Fruit fly (Drosophila melanogaster) whole organism, embryonic: ENCODE results near the gene CG31431.

ENCODE experiments used
- Antp ChIP-seq: fragments of 200-800 bp; sonication (Bioruptor generic); optimal IDR thresholded peaks from 3 replicates; lab custom pipeline; 2016; ENCODE audit warnings: missing biosample characterization, missing genetic modification characterization
- CG10366 ChIP-seq: fragments of 200-800 bp; sonication (Bioruptor generic); IDR thresholded peaks from 2 replicates; pipeline ENCODE4 v1.3.6; 2022; ENCODE audit warnings: missing biosample characterization, missing genetic modification characterization
- CG13424 ChIP-seq: fragments of 200-800 bp; sonication (Bioruptor generic); optimal IDR thresholded peaks from 2 replicates; lab custom pipeline; 2019; ENCODE audit warnings: missing biosample characterization, mild to moderate bottlenecking, missing genetic modification characterization, moderate library complexity
- CG15479 ChIP-seq: fragments of 200-800 bp; sonication (Bioruptor generic); optimal IDR thresholded peaks from 3 replicates; lab custom pipeline; 2019; ENCODE audit warnings: missing biosample characterization, mild to moderate bottlenecking, missing genetic modification characterization, moderate library complexity
- CG1603 ChIP-seq: fragments of 200-800 bp; sonication (Bioruptor generic); optimal IDR thresholded peaks from 2 replicates; lab custom pipeline; 2019; ENCODE audit warnings: missing biosample characterization, mild to moderate bottlenecking, missing genetic modification characterization, moderate library complexity
- CG17802 ChIP-seq: fragments of 200-800 bp; sonication (Bioruptor generic); optimal IDR thresholded peaks from 2 replicates; lab custom pipeline; 2018; ENCODE audit warnings: missing biosample characterization, mild to moderate bottlenecking, missing genetic modification characterization, moderate library complexity
- CG2120 ChIP-seq: fragments of 200-800 bp; sonication (Bioruptor generic); optimal IDR thresholded peaks from 3 replicates; lab custom pipeline; 2016; ENCODE audit warnings: missing biosample characterization, missing genetic modification characterization
- CG2875 ChIP-seq: fragments of 200-800 bp; sonication (Bioruptor generic); optimal IDR thresholded peaks from 2 replicates; lab custom pipeline; 2017; ENCODE audit warnings: missing biosample characterization, mild to moderate bottlenecking, missing genetic modification characterization, missing genetic modification reagents
- CG30431 ChIP-seq: fragments of 200-800 bp; sonication (Bioruptor generic); optimal IDR thresholded peaks from 2 replicates; lab custom pipeline; 2017; ENCODE audit warnings: missing biosample characterization, missing genetic modification characterization
- CG3281 ChIP-seq: fragments of 200-800 bp; sonication (Bioruptor generic); optimal IDR thresholded peaks from 3 replicates; lab custom pipeline; 2017; ENCODE audit warnings: missing biosample characterization, mild to moderate bottlenecking, missing genetic modification characterization
- CG3407 ChIP-seq: fragments of 200-800 bp; sonication (Bioruptor generic); optimal IDR thresholded peaks from 2 replicates; lab custom pipeline; 2018; ENCODE audit warnings: missing biosample characterization, mild to moderate bottlenecking, missing genetic modification characterization
- CG34422 ChIP-seq: fragments of 200-800 bp; sonication (Bioruptor generic); IDR thresholded peaks from 3 replicates; pipeline ENCODE4 v1.3.6; 2022; ENCODE audit warnings: missing biosample characterization, missing genetic modification characterization
- CG3726 ChIP-seq: fragments of 200-800 bp; sonication (Bioruptor generic); IDR thresholded peaks from 3 replicates; pipeline ENCODE4, ENCODE4 v1.3.6; 2022; ENCODE audit warnings: missing biosample characterization, missing genetic modification characterization
- CG6813 ChIP-seq: fragments of 200-800 bp; sonication (Bioruptor generic); optimal IDR thresholded peaks from 2 replicates; lab custom pipeline; 2017; ENCODE audit warnings: missing biosample characterization, missing genetic modification characterization, mild to moderate bottlenecking, moderate library complexity, missing genetic modification reagents
- CG7839 ChIP-seq: fragments of 200-800 bp; sonication (Bioruptor generic); optimal IDR thresholded peaks from 3 replicates; lab custom pipeline; 2018; ENCODE audit warnings: missing biosample characterization, mild to moderate bottlenecking, missing genetic modification characterization, moderate library complexity
- CkIIα-i1 ChIP-seq: fragments of 200-800 bp; sonication (Bioruptor generic); IDR thresholded peaks from 2 replicates; pipeline ENCODE4 v1.3.6; 2022; ENCODE audit warnings: missing biosample characterization, missing genetic modification characterization
- D ChIP-seq, 2 experiments: fragments of 200-800 bp in 1 of 2; fragments of >200 bp in 1 of 2; sonication (Bioruptor generic) in 1 of 2; optimal IDR thresholded peaks; 2 replicates in 1 of 2; 3 replicates in 1 of 2; lab custom pipeline; 2017; ENCODE audit warnings: mild to moderate bottlenecking in 1 of 2, missing biosample characterization in 1 of 2, missing genetic modification characterization in 1 of 2, missing genetic modification reagents in 1 of 2
- Eip74EF ChIP-seq, 2 experiments: fragments of 200-800 bp in 1 of 2; fragments of >200 bp in 1 of 2; sonication (Bioruptor generic) in 1 of 2; optimal IDR thresholded peaks; 2 replicates each; lab custom pipeline; 2017 to 2019; ENCODE audit warnings: missing biosample characterization in 2 of 2, missing genetic modification characterization in 2 of 2, mild to moderate bottlenecking in 1 of 2, moderate library complexity in 1 of 2
- Fer2 ChIP-seq: fragments of 200-800 bp; sonication (Bioruptor generic); optimal IDR thresholded peaks from 2 replicates; lab custom pipeline; 2018; ENCODE audit warnings: missing biosample characterization, mild to moderate bottlenecking, missing genetic modification characterization, moderate library complexity
- Hr39 ChIP-seq: fragments of >200 bp; optimal IDR thresholded peaks from 2 replicates; lab custom pipeline; 2017
- MBD-R2 ChIP-seq: fragments of 200-800 bp; sonication (Bioruptor generic); IDR thresholded peaks from 2 replicates; pipeline ENCODE4 v1.3.6; 2022; ENCODE audit warnings: missing biosample characterization, missing genetic modification characterization
- Med ChIP-seq: fragments of 200-800 bp; sonication (Bioruptor generic); peaks from one replicate; lab custom pipeline; 2016; ENCODE audit warnings: missing biosample characterization, missing genetic modification characterization, mild to moderate bottlenecking, inconsistent platforms, moderate library complexity
- Mrtf ChIP-seq: fragments of 200-800 bp; sonication (Bioruptor generic); IDR thresholded peaks from 3 replicates; pipeline ENCODE4 v1.3.6; 2022; ENCODE audit warnings: missing biosample characterization, missing genetic modification characterization
- Rx ChIP-seq: fragments of 200-800 bp; sonication (Bioruptor generic); IDR thresholded peaks from 2 replicates; pipeline ENCODE4 v1.3.6; 2022; ENCODE audit warnings: missing biosample characterization, missing genetic modification characterization
- Sox100B ChIP-seq: fragments of 200-800 bp; sonication (Bioruptor generic); optimal IDR thresholded peaks from 3 replicates; lab custom pipeline; 2018; ENCODE audit warnings: missing biosample characterization, mild to moderate bottlenecking, missing genetic modification characterization
- az2 ChIP-seq: fragments of 200-800 bp; sonication (Bioruptor generic); optimal IDR thresholded peaks from 3 replicates; lab custom pipeline; 2016; ENCODE audit warnings: missing biosample characterization, missing genetic modification characterization
- bowl ChIP-seq: fragments of 200-800 bp; sonication (Bioruptor generic); IDR thresholded peaks from 2 replicates; pipeline ENCODE4 v1.3.6; 2022; ENCODE audit warnings: missing biosample characterization, missing genetic modification characterization
- eyg ChIP-seq: fragments of 200-800 bp; sonication (Bioruptor generic); optimal IDR thresholded peaks from 3 replicates; lab custom pipeline; 2016; ENCODE audit warnings: missing biosample characterization, missing genetic modification characterization
- fd96Cb ChIP-seq: fragments of 200-800 bp; sonication (Bioruptor generic); optimal IDR thresholded peaks from 2 replicates; lab custom pipeline; 2018; ENCODE audit warnings: missing biosample characterization, mild to moderate bottlenecking, missing genetic modification characterization, moderate library complexity
- grn ChIP-seq: fragments of 200-800 bp; sonication (Bioruptor generic); optimal IDR thresholded peaks from 3 replicates; lab custom pipeline; 2017; ENCODE audit warnings: missing biosample characterization, missing genetic modification characterization
- gsb ChIP-seq: fragments of 200-800 bp; sonication (Bioruptor generic); IDR thresholded peaks from 2 replicates; pipeline ENCODE4 v1.3.6; 2022; ENCODE audit warnings: missing biosample characterization, missing genetic modification characterization
- jing ChIP-seq: fragments of 200-800 bp; sonication (Bioruptor generic); optimal IDR thresholded peaks from 2 replicates; lab custom pipeline; 2018; ENCODE audit warnings: missing biosample characterization, mild to moderate bottlenecking, missing genetic modification characterization
- lola ChIP-seq, 3 experiments: fragments of >200 bp in 2 of 3; fragments of 200-800 bp in 1 of 3; sonication (Bioruptor generic) in 1 of 3; optimal IDR thresholded peaks; 2 replicates each; lab custom pipeline; 2017 to 2019; ENCODE audit warnings: missing biosample characterization in 3 of 3, missing genetic modification characterization in 3 of 3, mild to moderate bottlenecking in 1 of 3, moderate library complexity in 1 of 3
- p53 ChIP-seq: fragments of 200-800 bp; sonication (Bioruptor generic); optimal IDR thresholded peaks from 2 replicates; lab custom pipeline; 2016; ENCODE audit warnings: missing biosample characterization, missing genetic modification characterization
- phol ChIP-seq: fragments of 200-800 bp; sonication (Bioruptor generic); optimal IDR thresholded peaks from 3 replicates; lab custom pipeline; 2018; ENCODE audit warnings: missing biosample characterization, mild to moderate bottlenecking, missing genetic modification characterization, moderate library complexity
- pnt ChIP-seq: fragments of 200-800 bp; sonication (Bioruptor generic); optimal IDR thresholded peaks from 3 replicates; lab custom pipeline; 2016; ENCODE audit warnings: missing biosample characterization, missing genetic modification characterization
- pros ChIP-seq: fragments of 200-800 bp; sonication (Bioruptor generic); optimal IDR thresholded peaks from 3 replicates; lab custom pipeline; 2019; ENCODE audit warnings: missing biosample characterization, mild to moderate bottlenecking, missing genetic modification characterization, moderate library complexity
- ranshi ChIP-seq: fragments of 200-800 bp; sonication (Bioruptor generic); IDR thresholded peaks from 2 replicates; pipeline ENCODE4 v1.3.6; 2022; ENCODE audit warnings: missing biosample characterization, missing genetic modification characterization
- ro ChIP-seq: fragments of 200-800 bp; sonication (Bioruptor generic); IDR thresholded peaks from 2 replicates; pipeline ENCODE4 v1.3.6; 2022; ENCODE audit warnings: missing biosample characterization, missing genetic modification characterization
- slp2 ChIP-seq: fragments of 200-800 bp; sonication (Bioruptor generic); optimal IDR thresholded peaks from 2 replicates; lab custom pipeline; 2016; ENCODE audit warnings: missing biosample characterization, missing genetic modification characterization
- sqz ChIP-seq: fragments of 200-800 bp; sonication (Bioruptor generic); optimal IDR thresholded peaks from 3 replicates; lab custom pipeline; 2018; ENCODE audit warnings: missing biosample characterization, mild to moderate bottlenecking, missing genetic modification characterization
- sr ChIP-seq: fragments of 200-800 bp; sonication (Bioruptor generic); IDR thresholded peaks from 3 replicates; pipeline ENCODE4 v1.3.6; 2022; ENCODE audit warnings: missing biosample characterization, missing genetic modification characterization
- tgo ChIP-seq: fragments of 200-800 bp; sonication (Bioruptor generic); IDR thresholded peaks from 3 replicates; pipeline ENCODE4 v1.3.6; 2022; ENCODE audit warnings: missing biosample characterization, missing genetic modification characterization
- tll ChIP-seq, 2 experiments: fragments of 200-800 bp in 1 of 2; fragments of >200 bp in 1 of 2; sonication (Bioruptor generic) in 1 of 2; optimal IDR thresholded peaks; 2 replicates each; lab custom pipeline; 2017 to 2019; ENCODE audit warnings: missing biosample characterization in 2 of 2, missing genetic modification characterization in 2 of 2, mild to moderate bottlenecking in 1 of 2, moderate library complexity in 1 of 2
- tna ChIP-seq: fragments of 200-800 bp; sonication (Bioruptor generic); IDR thresholded peaks from 2 replicates; pipeline ENCODE4 v1.3.6; 2022; ENCODE audit warnings: missing biosample characterization, missing genetic modification characterization; ENCODE audit not compliant: partially characterized antibody
- ttk ChIP-seq: fragments of 200-800 bp; sonication (Bioruptor generic); IDR thresholded peaks from 2 replicates; pipeline ENCODE4 v2.1.2; 2022; ENCODE audit warnings: missing biosample characterization, missing genetic modification characterization
- tup ChIP-seq: fragments of 200-800 bp; sonication (Bioruptor generic); optimal IDR thresholded peaks from 2 replicates; lab custom pipeline; 2016; ENCODE audit warnings: missing biosample characterization, mild to moderate bottlenecking, missing genetic modification characterization, moderate library complexity
- vfl ChIP-seq: fragments of 200-800 bp; sonication (Bioruptor generic); optimal IDR thresholded peaks from 2 replicates; lab custom pipeline; 2016; ENCODE audit warnings: missing biosample characterization, missing genetic modification characterization
- yki ChIP-seq: fragments of >200 bp; optimal IDR thresholded peaks from 3 replicates; lab custom pipeline; 2018
- zen2 ChIP-seq: fragments of 200-800 bp; sonication (Bioruptor generic); IDR thresholded peaks from 3 replicates; pipeline ENCODE4 v1.3.6; 2022; ENCODE audit warnings: missing biosample characterization, missing genetic modification characterization; ENCODE audit not compliant: partially characterized antibody

CG31431 gene

DNA sequence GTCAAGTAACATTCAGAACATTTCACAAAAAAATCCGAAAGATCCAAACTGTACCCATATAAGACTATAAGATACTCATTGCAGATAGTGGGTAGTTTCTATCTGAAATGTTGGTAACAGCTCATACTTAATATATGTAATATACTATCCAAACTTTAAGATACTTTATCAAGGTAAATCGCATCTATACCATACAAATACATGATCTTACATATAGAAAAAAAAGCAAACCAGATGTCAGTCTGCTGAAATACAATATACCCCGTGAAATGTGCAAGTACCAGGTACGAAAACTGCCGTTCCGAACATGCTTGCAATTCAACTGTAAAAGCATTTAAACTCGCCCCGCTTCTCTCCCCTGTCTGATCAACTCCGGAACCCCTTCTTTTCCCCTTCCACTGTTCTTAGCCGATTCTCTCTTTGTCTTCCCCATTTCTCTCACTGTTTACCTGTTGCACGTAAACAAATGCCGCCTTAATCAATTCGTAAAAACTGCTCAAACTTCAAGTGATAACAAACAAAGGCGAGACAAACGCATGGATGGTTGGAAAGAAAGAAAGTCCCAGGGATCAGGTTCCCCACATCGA, 42.9 kb upstream of the CG31431 start (continued):
- TF ChIP-seq CG1603 (tag; lab: Kevin White, UChicago) (no peak), tgo (GFP tag; lab: Robert Waterston, UW) (no peak), CG10366 (no peak), CG6813 (no peak), ttk (GFP tag; lab: Robert Waterston, UW) (no peak), CG3281 (no peak), CkIIα-i1 (GFP tag; lab: Robert Waterston, UW) (no peak), Antp (GFP tag; lab: Kevin White, UChicago) (no peak), CG13424 (tag; lab: Kevin White, UChicago) (no peak), MBD-R2 (GFP tag; lab: Robert Waterston, UW) (no peak), lola (GFP tag; optimal IDR thresholded peaks at IDR 0.05; lab: Kevin White, UChicago) (peak in 1 of 3 experiments; percentile 3), CG30431 (no peak), sr (GFP tag; lab: Robert Waterston, UW) (no peak), CG3407 (GFP tag; lab: Kevin White, UChicago) (no peak), CG17802 (tag; lab: Kevin White, UChicago) (no peak), Rx (no peak), pros (GFP tag; lab: Kevin White, UChicago) (peak; percentile 43), tup (GFP tag; lab: Kevin White, UChicago) (no peak), CG2120 (no peak), vfl (GFP tag; lab: Kevin White, UChicago) (no peak), tna (GFP tag; lab: Robert Waterston, UW) (no peak), yki (lab: Kevin White, UChicago) (no peak), gsb (GFP tag; lab: Robert Waterston, UW) (no peak), CG7839 (tag; lab: Kevin White, UChicago) (no peak), grn (GFP tag; lab: Kevin White, UChicago) (no peak), Hr39 (no peak), D (optimal IDR thresholded peaks at IDR 0.05; lab: Kevin White, UChicago) (no peak), D (GFP tag; optimal IDR thresholded peaks at IDR 0.05; lab: Kevin White, UChicago) (no peak), p53 (GFP tag; lab: Kevin White, UChicago) (no peak), slp2 (no peak), Sox100B (GFP tag; lab: Kevin White, UChicago) (no peak), Med (GFP tag; lab: Kevin White, UChicago) (no peak), Fer2 (tag; lab: Kevin White, UChicago) (no peak), jing (GFP tag; lab: Kevin White, UChicago) (no peak), CG3726 (GFP tag; lab: Robert Waterston, UW) (no peak), bowl (no peak), az2 (GFP tag; lab: Kevin White, UChicago) (no peak), tll (GFP tag; optimal IDR thresholded peaks at IDR 0.05; lab: Kevin White, UChicago) (no peak), zen2 (GFP tag; lab: Robert Waterston, UW) (no peak), Mrtf (GFP tag; lab: Robert Waterston, UW) (no peak), CG15479 (no peak), ranshi (0 out of 2 replicates have a peak, but pooled peaks have one; percentile 21), ro (GFP tag; lab: Robert Waterston, UW) (no peak), phol (tag; lab: Kevin White, UChicago) (peak; percentile 20), pnt (GFP tag; lab: Kevin White, UChicago) (no peak), eyg (no peak), Eip74EF (GFP tag; optimal IDR thresholded peaks at IDR 0.05; lab: Kevin White, UChicago) (no peak), fd96Cb (tag; lab: Kevin White, UChicago) (no peak), CG2875 (GFP tag; lab: Kevin White, UChicago) (no peak), CG34422 (GFP tag; lab: Robert Waterston, UW) (0 out of 3 replicates have a peak, but pooled peaks have one; percentile 23), sqz (GFP tag; lab: Kevin White, UChicago) (no peak)
